Fruit fly (Drosophila melanogaster) whole organism, larva: ENCODE measurements around the gene Or83a.
A peak's percentile ranks its signal among the peaks of the same experiment; 100 is the strongest.

Source experiments
- noc ChIP-seq: fragments of 200-800 bp; sonication (Bioruptor generic); optimal IDR thresholded peaks from 3 replicates; lab custom pipeline; 2019; ENCODE audit warnings: missing biosample characterization, mild to moderate bottlenecking, missing genetic modification characterization, moderate library complexity

The Or83a gene

dm6 chr3R:5389034-5389433 is 10.0 kb downstream of the Or83a start:
- no peak for TF ChIP-seq noc (tag; lab: Kevin White, UChicago)

- no peak for TF ChIP-seq noc (tag; lab: Kevin White, UChicago)
Observed at dm6 chr3R:5387996-5388395, 11.0 kb downstream of the Or83a start.

- TF ChIP-seq noc (tag; lab: Kevin White, UChicago), result no peak
Observed at dm6 chr3R:5387564-5387963, 11.4 kb downstream of the Or83a start, which contains the start of gene CG14668. CG14668 (minus strand) TSS chr3R:5387664.

- no peak for TF ChIP-seq noc (tag; lab: Kevin White, UChicago)
Observed at dm6 chr3R:5385761-5386160, 13.2 kb downstream of the Or83a start.

- TF ChIP-seq noc (tag; lab: Kevin White, UChicago), result no peak
Observed at dm6 chr3R:5376612-5377011, 22.4 kb downstream of the Or83a start, which contains the start of gene 7B2. 7B2 (plus strand) TSS chr3R:5376780.

- TF ChIP-seq noc (tag; lab: Kevin White, UChicago), result no peak
Observed at dm6 chr3R:5374720-5375119, 24.3 kb downstream of the Or83a start, which contains the start of the genes hd and CG14667. hd (minus strand) TSS chr3R:5374962. CG14667 (plus strand) TSS chr3R:5375022.

- peak; percentile 51 for TF ChIP-seq noc (tag; lab: Kevin White, UChicago)
Observed at dm6 chr3R:5371563-5371962, 27.4 kb downstream of the Or83a start, which contains the start of gene Polr2F. Polr2F (plus strand) TSS chr3R:5371795.

- TF ChIP-seq noc (tag; lab: Kevin White, UChicago), result no peak
Observed at dm6 chr3R:5369490-5370001, 29.4 kb downstream of the Or83a start, which contains the start of the genes CG31542 and CG34277. CG31542 (plus strand) TSS chr3R:5369540. CG34277 (plus strand) TSS chr3R:5369540.

- no peak for TF ChIP-seq noc (tag; lab: Kevin White, UChicago)
Observed at dm6 chr3R:5368170-5368781, 30.7 kb downstream of the Or83a start, which contains the start of gene Cerk. Cerk (minus strand) TSS chr3R:5368306.

- no peak for TF ChIP-seq noc (tag; lab: Kevin White, UChicago)
Observed at dm6 chr3R:5367512-5368169, 31.4 kb downstream of the Or83a start.

- TF ChIP-seq noc (tag; lab: Kevin White, UChicago), result peak; percentile 55
Observed at dm6 chr3R:5364539-5365273, 34.3 kb downstream of the Or83a start.

- no peak for TF ChIP-seq noc (tag; lab: Kevin White, UChicago)
Observed at dm6 chr3R:5363412-5363811, 35.6 kb downstream of the Or83a start.

dm6 chr3R:5361681-5362319 is 37.2 kb downstream of the Or83a start:
- peak; percentile 87 for TF ChIP-seq noc (tag; lab: Kevin White, UChicago)

- TF ChIP-seq noc (tag; lab: Kevin White, UChicago), result no peak
Observed at dm6 chr3R:5357935-5358414, 41.0 kb downstream of the Or83a start, which contains the start of gene Prosbeta7. Prosbeta7 (minus strand) TSS chr3R:5358364.

- TF ChIP-seq noc (tag; lab: Kevin White, UChicago), result no peak
Observed at dm6 chr3R:5355135-5355493, 43.9 kb downstream of the Or83a start.
